Fruit fly (Drosophila melanogaster): ENCODE data around the gene vri.

Gene vri

dm6 chr2L:5324958-5325850 is 36.5 kb downstream of the vri start:
- TF ChIP-seq CG17801 (GFP tag; optimal IDR thresholded peaks at IDR 0.05; ENCODE audit: partially characterized antibody), result peak; percentile 88

- peak; percentile 5 for TF ChIP-seq CG17801 (GFP tag; optimal IDR thresholded peaks at IDR 0.05; ENCODE audit: partially characterized antibody)
Observed at dm6 chr2L:5326414-5327265, 37.9 kb downstream of the vri start, which contains the start of the genes Ncoa6 and cype. Gene Ncoa6 (minus strand): TSS chr2L:5326683. Gene cype (plus strand): TSS chr2L:5327227.

dm6 chr2L:5327266-5327621 is 38.5 kb downstream of the vri start:
- TF ChIP-seq CG17801 (GFP tag; optimal IDR thresholded peaks at IDR 0.05; ENCODE audit: partially characterized antibody), result no peak

DNA sequence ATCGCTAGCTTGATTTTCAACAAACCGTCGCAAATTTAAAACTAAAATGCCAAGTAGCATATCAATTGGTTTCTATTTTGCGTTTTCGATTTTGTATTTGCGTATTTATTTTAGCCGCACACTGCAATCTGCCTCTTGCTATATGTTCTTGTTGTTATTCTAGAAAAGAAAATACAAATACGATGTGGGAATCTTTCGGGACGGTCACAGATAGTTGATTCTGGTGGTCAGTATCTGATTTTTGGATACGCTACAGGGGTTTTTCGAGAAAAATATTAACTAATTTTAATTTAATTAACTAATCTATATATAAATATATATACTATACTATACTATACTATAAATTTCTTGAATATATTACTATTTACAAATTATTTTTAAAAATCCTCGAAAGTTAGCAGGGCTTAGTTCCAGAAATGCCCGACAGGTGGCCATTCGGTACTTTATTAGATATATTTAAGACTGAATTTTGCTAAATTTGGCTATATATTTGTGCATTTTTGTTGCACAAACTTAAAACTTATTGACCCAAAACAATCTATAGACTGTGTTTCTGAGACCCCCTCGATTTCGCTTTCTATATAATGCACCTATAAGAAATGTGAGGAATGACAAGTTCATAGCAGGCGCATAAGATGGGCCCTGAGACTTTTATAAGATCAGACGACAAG is 40.2 kb downstream of the vri start, which contains the start of gene CG14022:
Gene CG14022 (minus strand): TSS at position 51 of the 671 bp plus-strand sequence.
- no peak for TF ChIP-seq CG17801 (GFP tag; optimal IDR thresholded peaks at IDR 0.05; ENCODE audit: partially characterized antibody)

DNA sequence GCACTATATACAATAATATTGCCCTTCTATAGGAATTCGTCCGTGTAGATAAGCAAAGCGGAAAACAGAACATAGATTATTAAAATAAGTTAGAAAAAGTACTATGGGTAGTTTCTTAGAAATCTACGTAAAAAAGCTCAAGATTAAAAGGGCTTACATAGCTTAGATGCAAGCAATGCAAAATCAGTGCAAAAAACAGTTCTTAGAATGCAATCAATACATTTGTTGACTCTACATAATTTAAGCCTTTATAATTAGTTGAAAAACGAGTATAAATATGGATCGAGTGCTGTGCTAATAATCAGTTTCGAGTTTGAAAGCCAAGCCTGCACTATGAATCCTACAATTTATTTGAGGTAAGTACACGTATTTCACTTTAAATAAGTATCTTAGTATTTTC is 40.8 kb downstream of the vri start, which contains the start of gene TotM:
Gene TotM (plus strand): TSS at position 301 of the 400 bp plus-strand sequence.
- no peak for TF ChIP-seq CG17801 (GFP tag; optimal IDR thresholded peaks at IDR 0.05; ENCODE audit: partially characterized antibody)

dm6 chr2L:5332574-5332973 is 43.8 kb downstream of the vri start:
- TF ChIP-seq CG17801 (GFP tag; optimal IDR thresholded peaks at IDR 0.05; ENCODE audit: partially characterized antibody), result no peak

- no peak for TF ChIP-seq CG17801 (GFP tag; optimal IDR thresholded peaks at IDR 0.05; ENCODE audit: partially characterized antibody)
Observed at dm6 chr2L:5337159-5337558, 48.4 kb downstream of the vri start.

DNA sequence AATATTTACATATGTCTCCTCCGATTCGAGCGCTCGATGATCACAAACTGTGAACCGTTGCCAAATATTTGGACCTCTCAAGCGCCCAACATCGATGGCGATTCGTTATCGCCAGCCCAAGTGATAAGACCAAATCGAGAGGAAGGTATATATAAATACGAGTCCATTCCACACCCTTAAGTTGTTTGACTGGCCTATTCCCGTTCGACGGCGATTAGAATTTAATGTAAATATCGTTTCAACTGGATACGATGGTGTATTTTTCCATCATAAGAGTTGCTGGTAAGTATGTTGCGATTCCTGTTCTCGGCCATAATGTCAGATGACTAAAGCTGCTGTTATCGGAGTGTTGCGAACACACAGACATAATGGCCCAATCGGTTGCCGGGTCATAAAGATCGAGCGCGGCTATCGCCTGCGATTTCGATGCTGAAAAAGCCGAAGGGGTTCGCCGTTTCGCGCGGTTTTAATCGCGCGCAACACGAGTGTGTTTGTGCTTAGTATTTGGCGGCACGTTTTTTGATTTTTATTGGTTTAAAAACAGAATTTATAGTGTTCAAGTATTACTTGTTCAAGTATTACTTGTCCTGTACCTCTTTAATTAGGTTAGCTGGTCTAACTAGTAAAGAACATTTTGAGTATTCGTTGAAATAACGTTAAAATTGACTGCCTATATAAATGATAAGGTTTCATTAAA is 49.4 kb downstream of the vri start, which contains the start of gene fusl:
Gene fusl (minus strand): TSS at position 50 of the 697 bp plus-strand sequence.
- TF ChIP-seq CG17801 (GFP tag; optimal IDR thresholded peaks at IDR 0.05; ENCODE audit: partially characterized antibody), result no peak

DNA sequence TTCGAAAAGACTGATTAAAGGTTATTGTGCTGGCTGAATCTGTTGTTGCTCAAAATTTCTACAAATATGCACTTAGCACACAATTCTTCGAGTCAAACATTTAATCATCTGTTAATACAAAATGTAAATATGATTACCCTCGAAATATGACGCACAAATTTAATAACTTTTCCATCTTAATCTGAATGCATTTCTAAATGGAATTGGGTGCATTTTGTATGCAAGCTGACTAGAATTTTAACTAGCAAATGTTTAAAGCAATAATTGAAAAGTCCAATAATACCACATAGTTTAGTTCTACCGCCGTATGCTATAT is 49.9 kb downstream of the vri start:
- TF ChIP-seq CG17801 (GFP tag; optimal IDR thresholded peaks at IDR 0.05; ENCODE audit: partially characterized antibody), result no peak

dm6 chr2L:5341015-5341608 is 52.4 kb downstream of the vri start:
- TF ChIP-seq CG17801 (GFP tag; optimal IDR thresholded peaks at IDR 0.05; ENCODE audit: partially characterized antibody), result no peak

DNA sequence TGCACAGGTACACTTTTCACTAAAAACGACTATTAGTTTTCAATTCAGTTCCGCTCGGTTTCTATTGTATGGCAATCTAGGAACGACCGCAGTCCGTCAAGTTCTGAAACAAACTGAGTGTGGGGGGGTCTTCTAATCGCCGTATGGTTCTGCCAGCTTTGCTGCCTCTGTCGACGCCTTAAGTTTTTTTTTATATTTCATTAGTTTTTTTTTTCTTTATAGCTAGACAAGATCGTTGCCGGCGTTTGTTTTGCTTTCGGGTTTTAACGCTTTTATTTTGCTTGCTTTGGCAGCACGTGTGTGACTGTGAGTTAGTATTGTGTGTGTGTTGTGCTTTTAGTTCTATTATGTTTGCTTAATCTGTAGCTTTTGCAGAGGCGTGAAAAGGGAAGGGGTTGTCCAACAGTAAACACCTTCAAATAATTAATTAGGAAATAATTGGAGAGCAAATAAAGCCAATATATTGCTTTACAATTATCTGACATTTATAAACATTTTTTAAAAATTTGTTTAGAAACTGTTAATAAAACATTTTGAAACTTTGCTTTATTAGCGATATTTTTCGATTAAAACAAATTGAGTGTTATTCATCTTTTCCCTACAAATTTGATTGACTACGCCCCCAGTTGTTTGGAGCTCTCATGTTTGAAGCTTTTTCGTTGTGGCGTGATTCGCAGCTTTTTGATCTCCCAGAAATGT is 53.5 kb downstream of the vri start, which contains the start of gene Acsf2:
Gene Acsf2 (minus strand): TSS at position 116 of the 699 bp plus-strand sequence.
- TF ChIP-seq CG17801 (GFP tag; optimal IDR thresholded peaks at IDR 0.05; ENCODE audit: partially characterized antibody), result peak; percentile 97

DNA sequence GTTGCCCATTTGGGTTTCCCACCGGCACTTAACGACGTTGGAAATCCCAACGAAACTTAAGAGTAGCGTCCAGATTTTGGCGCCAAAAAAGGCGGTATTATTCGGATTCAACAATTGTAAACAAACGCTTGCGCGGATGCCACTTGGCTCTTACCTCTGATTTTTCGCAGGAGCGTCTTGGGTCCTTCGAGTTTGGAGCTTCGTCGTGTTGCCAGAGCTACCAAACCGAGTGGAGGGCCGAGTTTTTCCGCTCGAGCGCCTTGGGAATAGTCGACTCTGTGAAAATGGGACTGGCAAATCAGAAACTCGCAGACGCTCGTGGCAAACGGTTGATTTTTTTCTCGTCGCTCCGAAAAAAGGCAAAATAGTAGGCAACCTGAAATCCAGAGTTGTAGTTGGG is 57.2 kb downstream of the vri start, which contains the start of gene nompC:
Gene nompC (plus strand): TSS at position 301 of the 400 bp plus-strand sequence.
- no peak for TF ChIP-seq CG17801 (GFP tag; optimal IDR thresholded peaks at IDR 0.05; ENCODE audit: partially characterized antibody)

DNA sequence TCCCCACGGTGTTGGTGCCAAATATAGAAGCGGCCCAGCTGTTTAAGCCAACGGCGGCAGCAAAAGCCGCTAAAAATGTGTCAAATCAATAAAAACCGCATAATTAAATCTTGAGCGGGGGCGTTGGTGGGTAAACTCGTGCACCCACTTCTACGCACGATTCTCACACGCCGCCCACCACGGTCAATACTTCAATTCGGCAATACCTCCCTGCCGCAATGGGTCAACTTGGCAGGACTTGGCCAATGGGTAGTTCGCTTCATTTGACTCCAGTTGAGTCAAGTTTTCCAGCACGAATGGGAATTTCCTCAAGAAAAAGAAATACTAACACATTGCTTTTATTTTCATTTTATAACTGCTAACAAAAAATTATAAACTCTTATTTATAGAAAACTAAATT is 59.8 kb downstream of the vri start:
- TF ChIP-seq CG17801 (GFP tag; optimal IDR thresholded peaks at IDR 0.05; ENCODE audit: partially characterized antibody), result no peak

Measured in ovary, adult (tissue).